Fruit fly (Drosophila melanogaster) whole organism, embryonic: ENCODE data around the gene Nepl9.

Experiments
- Aef1 ChIP-seq: fragments of 200-800 bp; sonication (Bioruptor generic); IDR thresholded peaks from 3 replicates; pipeline ENCODE4 v1.3.6; 2022; ENCODE audit warnings: missing biosample characterization, missing genetic modification characterization
- Antp ChIP-seq: fragments of 200-800 bp; sonication (Bioruptor generic); optimal IDR thresholded peaks from 3 replicates; lab custom pipeline; 2016; ENCODE audit warnings: missing biosample characterization, missing genetic modification characterization
- BEAF-32 ChIP-seq: fragments of 200-800 bp; sonication (Bioruptor generic); optimal IDR thresholded peaks from 3 replicates; lab custom pipeline; 2017; ENCODE audit warnings: missing biosample characterization, missing genetic modification characterization, mild to moderate bottlenecking, moderate library complexity, missing genetic modification reagents
- CG10147 ChIP-seq: fragments of 200-800 bp; sonication (Bioruptor generic); optimal IDR thresholded peaks from 2 replicates; lab custom pipeline; 2019; ENCODE audit warnings: missing biosample characterization, mild to moderate bottlenecking, missing genetic modification characterization, moderate library complexity
- CG10366 ChIP-seq: fragments of 200-800 bp; sonication (Bioruptor generic); IDR thresholded peaks from 2 replicates; pipeline ENCODE4 v1.3.6; 2022; ENCODE audit warnings: missing biosample characterization, missing genetic modification characterization
- CG10462 ChIP-seq: fragments of 200-800 bp; sonication (Bioruptor generic); optimal IDR thresholded peaks from 2 replicates; lab custom pipeline; 2016; ENCODE audit warnings: missing biosample characterization, missing genetic modification characterization
- CG11247 ChIP-seq: fragments of 200-800 bp; sonication (Bioruptor generic); IDR thresholded peaks from 2 replicates; pipeline ENCODE4 v1.3.6; 2022; ENCODE audit warnings: missing biosample characterization, missing genetic modification characterization
- CG11456 ChIP-seq: fragments of 200-800 bp; sonication (Bioruptor generic); IDR thresholded peaks from 3 replicates; pipeline ENCODE4 v1.3.6; 2022; ENCODE audit warnings: missing biosample characterization, missing genetic modification characterization
- CG12391 ChIP-seq: fragments of 200-800 bp; sonication (Bioruptor generic); optimal IDR thresholded peaks from 3 replicates; lab custom pipeline; 2018; ENCODE audit warnings: missing biosample characterization, mild to moderate bottlenecking, missing genetic modification characterization, moderate library complexity
- CG12659 ChIP-seq: fragments of 200-800 bp; sonication (Bioruptor generic); optimal IDR thresholded peaks from 3 replicates; lab custom pipeline; 2017; ENCODE audit warnings: mild to moderate bottlenecking, missing biosample characterization, missing genetic modification reagents, missing genetic modification characterization
- CG13123 ChIP-seq: fragments of 200-800 bp; sonication (Bioruptor generic); optimal IDR thresholded peaks from 2 replicates; lab custom pipeline; 2016; ENCODE audit warnings: missing biosample characterization, missing genetic modification characterization
- CG15073 ChIP-seq: fragments of 200-800 bp; sonication (Bioruptor generic); optimal IDR thresholded peaks from 2 replicates; lab custom pipeline; 2016; ENCODE audit warnings: missing biosample characterization, missing genetic modification characterization
- CG15269 ChIP-seq: fragments of 200-800 bp; sonication (Bioruptor generic); optimal IDR thresholded peaks from 2 replicates; lab custom pipeline; 2018; ENCODE audit warnings: missing biosample characterization, mild to moderate bottlenecking, missing genetic modification characterization, moderate library complexity
- CG15514 ChIP-seq: fragments of 200-800 bp; sonication (Bioruptor generic); optimal IDR thresholded peaks from 3 replicates; lab custom pipeline; 2017; ENCODE audit warnings: missing biosample characterization, missing genetic modification characterization, mild to moderate bottlenecking, moderate library complexity, missing genetic modification reagents
- CG18619 ChIP-seq: fragments of 200-800 bp; sonication (Bioruptor generic); optimal IDR thresholded peaks from 3 replicates; lab custom pipeline; 2017; ENCODE audit warnings: missing biosample characterization, mild to moderate bottlenecking, missing genetic modification characterization
- CG2889 ChIP-seq: fragments of 200-800 bp; sonication (Bioruptor generic); IDR thresholded peaks from 3 replicates; pipeline ENCODE4 v1.3.6; 2022; ENCODE audit warnings: missing biosample characterization, missing genetic modification characterization
- CG43689 ChIP-seq: fragments of 200-800 bp; sonication (Bioruptor generic); IDR thresholded peaks from 2 replicates; pipeline ENCODE4 v1.3.6; 2022; ENCODE audit warnings: missing biosample characterization, missing genetic modification characterization
- CG7357 ChIP-seq: fragments of 200-800 bp; sonication (Bioruptor generic); IDR thresholded peaks from 3 replicates; pipeline ENCODE4 v1.3.6; 2022; ENCODE audit warnings: missing biosample characterization, missing genetic modification characterization
- CG7786 ChIP-seq: fragments of 200-800 bp; sonication (Bioruptor generic); optimal IDR thresholded peaks from 2 replicates; lab custom pipeline; 2016; ENCODE audit warnings: missing biosample characterization, missing genetic modification characterization
- CG7928 ChIP-seq: fragments of 200-800 bp; sonication (Bioruptor generic); optimal IDR thresholded peaks from 2 replicates; lab custom pipeline; 2017; ENCODE audit warnings: missing biosample characterization, mild to moderate bottlenecking, missing genetic modification characterization
- CG8944 ChIP-seq: fragments of 200-800 bp; sonication (Bioruptor generic); optimal IDR thresholded peaks from 3 replicates; lab custom pipeline; 2016; ENCODE audit warnings: missing biosample characterization, missing genetic modification characterization
- D19A ChIP-seq: fragments of 200-800 bp; optimal IDR thresholded peaks from 3 replicates; lab custom pipeline; 2019; ENCODE audit warnings: missing biosample characterization, mild to moderate bottlenecking, missing genetic modification characterization, moderate library complexity
- D19B ChIP-seq: fragments of 200-800 bp; sonication (Bioruptor generic); optimal IDR thresholded peaks from 2 replicates; lab custom pipeline; 2017; ENCODE audit warnings: missing biosample characterization, mild to moderate bottlenecking, missing genetic modification characterization
- Dref ChIP-seq: fragments of 200-800 bp; sonication (Bioruptor generic); IDR thresholded peaks from 2 replicates; pipeline ENCODE4 v1.3.6; 2022; ENCODE audit warnings: missing biosample characterization, missing genetic modification characterization
- HHEX ChIP-seq: fragments of 200-800 bp; sonication (Bioruptor generic); optimal IDR thresholded peaks from 3 replicates; lab custom pipeline; 2017; ENCODE audit warnings: missing biosample characterization, mild to moderate bottlenecking, missing genetic modification characterization, missing genetic modification reagents
- HmgD ChIP-seq: fragments of 200-800 bp; sonication (Bioruptor generic); optimal IDR thresholded peaks from 3 replicates; lab custom pipeline; 2016; ENCODE audit warnings: missing biosample characterization, missing genetic modification characterization
- MBD-R2 ChIP-seq: fragments of 200-800 bp; sonication (Bioruptor generic); IDR thresholded peaks from 2 replicates; pipeline ENCODE4 v1.3.6; 2022; ENCODE audit warnings: missing biosample characterization, missing genetic modification characterization
- Sin3A ChIP-seq: fragments of >200 bp; optimal IDR thresholded peaks from 2 replicates; lab custom pipeline; 2018
- Six4 ChIP-seq: fragments of 200-800 bp; sonication (Bioruptor generic); optimal IDR thresholded peaks from 2 replicates; lab custom pipeline; 2016; ENCODE audit warnings: missing biosample characterization, missing genetic modification characterization
- Sry-δ ChIP-seq: fragments of 200-800 bp; sonication (Bioruptor generic); optimal IDR thresholded peaks from 2 replicates; lab custom pipeline; 2016; ENCODE audit warnings: missing biosample characterization, missing genetic modification characterization
- amos ChIP-seq: fragments of 200-800 bp; sonication (Bioruptor generic); IDR thresholded peaks from 2 replicates; pipeline ENCODE4 v1.3.6; 2022; ENCODE audit warnings: missing biosample characterization, missing genetic modification characterization; ENCODE audit not compliant: partially characterized antibody
- bab2 ChIP-seq: fragments of 200-800 bp; sonication (Bioruptor generic); optimal IDR thresholded peaks from 2 replicates; lab custom pipeline; 2016; ENCODE audit warnings: missing biosample characterization, missing genetic modification characterization
- bowl ChIP-seq: fragments of 200-800 bp; sonication (Bioruptor generic); IDR thresholded peaks from 2 replicates; pipeline ENCODE4 v1.3.6; 2022; ENCODE audit warnings: missing biosample characterization, missing genetic modification characterization
- caup ChIP-seq: fragments of 200-800 bp; sonication (Bioruptor generic); optimal IDR thresholded peaks from 3 replicates; lab custom pipeline; 2017; ENCODE audit warnings: missing biosample characterization, mild to moderate bottlenecking, missing genetic modification characterization, moderate library complexity; ENCODE audit not compliant: severe bottlenecking
- chinmo ChIP-seq: fragments of 200-800 bp; sonication (Bioruptor generic); IDR thresholded peaks from 4 replicates; pipeline ENCODE4 v1.3.6; 2022; ENCODE audit warnings: missing biosample characterization, missing genetic modification characterization; ENCODE audit not compliant: partially characterized antibody
- chm ChIP-seq: fragments of 200-800 bp; sonication (Bioruptor generic); IDR thresholded peaks from 2 replicates; pipeline ENCODE4 v1.3.6; 2022; ENCODE audit warnings: missing biosample characterization, missing genetic modification characterization
- crp ChIP-seq, 2 experiments: fragments of 200-800 bp; sonication (Bioruptor generic); optimal IDR thresholded peaks; 2 replicates in 1 of 2; 3 replicates in 1 of 2; lab custom pipeline; 2017; ENCODE audit warnings: missing biosample characterization in 2 of 2, missing genetic modification characterization in 2 of 2, mild to moderate bottlenecking in 1 of 2, moderate library complexity in 1 of 2
- dimm ChIP-seq: fragments of 200-800 bp; sonication (Bioruptor generic); IDR thresholded peaks from 2 replicates; pipeline ENCODE4 v1.3.6; 2022; ENCODE audit warnings: missing biosample characterization, missing genetic modification characterization
- gem ChIP-seq: fragments of 200-800 bp; sonication (Bioruptor generic); optimal IDR thresholded peaks from 2 replicates; lab custom pipeline; 2019; ENCODE audit warnings: missing biosample characterization, mild to moderate bottlenecking, missing genetic modification characterization, moderate library complexity
- gsb ChIP-seq: fragments of 200-800 bp; sonication (Bioruptor generic); IDR thresholded peaks from 2 replicates; pipeline ENCODE4 v1.3.6; 2022; ENCODE audit warnings: missing biosample characterization, missing genetic modification characterization
- knrl ChIP-seq: fragments of 200-800 bp; sonication (Bioruptor generic); IDR thresholded peaks from 3 replicates; pipeline ENCODE4 v1.3.6; 2022; ENCODE audit warnings: missing biosample characterization, missing genetic modification characterization; ENCODE audit not compliant: partially characterized antibody
- nom ChIP-seq: fragments of 200-800 bp; sonication (Bioruptor generic); optimal IDR thresholded peaks from 2 replicates; lab custom pipeline; 2017; ENCODE audit warnings: missing biosample characterization, missing genetic modification characterization, mild to moderate bottlenecking, moderate library complexity, missing genetic modification reagents
- pan ChIP-seq, 4 experiments: fragments of >200 bp in 3 of 4; fragments of 200-800 bp in 1 of 4; sonication (Bioruptor generic) in 1 of 4; optimal IDR thresholded peaks in 3 of 4; IDR thresholded peaks in 1 of 4; 2 replicates each; pipeline versions ENCODE4 v1.3.6 to Lab custom; 2017 to 2022; ENCODE audit warnings: missing biosample characterization in 2 of 4, missing genetic modification characterization in 2 of 4, mixed read lengths in 1 of 4
- pb ChIP-seq: fragments of 200-800 bp; sonication (Bioruptor generic); optimal IDR thresholded peaks from 3 replicates; lab custom pipeline; 2016; ENCODE audit warnings: missing biosample characterization, missing genetic modification characterization
- pros ChIP-seq: fragments of 200-800 bp; sonication (Bioruptor generic); optimal IDR thresholded peaks from 3 replicates; lab custom pipeline; 2019; ENCODE audit warnings: missing biosample characterization, mild to moderate bottlenecking, missing genetic modification characterization, moderate library complexity
- pzg ChIP-seq: fragments of 200-800 bp; sonication (Bioruptor generic); optimal IDR thresholded peaks from 3 replicates; lab custom pipeline; 2018; ENCODE audit warnings: missing biosample characterization, mild to moderate bottlenecking, missing genetic modification characterization, moderate library complexity
- salm ChIP-seq: fragments of 200-800 bp; sonication (Bioruptor generic); optimal IDR thresholded peaks from 2 replicates; lab custom pipeline; 2018; ENCODE audit warnings: missing biosample characterization, mild to moderate bottlenecking, missing genetic modification characterization
- sc ChIP-seq, 3 experiments: fragments of >200 bp in 2 of 3; fragments of 200-800 bp in 1 of 3; sonication (Bioruptor generic) in 1 of 3; optimal IDR thresholded peaks; 2 replicates in 2 of 3; 3 replicates in 1 of 3; lab custom pipeline; 2017; ENCODE audit warnings: mild to moderate bottlenecking in 1 of 3, missing biosample characterization in 1 of 3, missing genetic modification characterization in 1 of 3, missing genetic modification reagents in 1 of 3
- sima ChIP-seq: fragments of 200-800 bp; sonication (Bioruptor generic); optimal IDR thresholded peaks from 2 replicates; lab custom pipeline; 2016; ENCODE audit warnings: missing biosample characterization, missing genetic modification characterization
- tio ChIP-seq: fragments of 200-800 bp; sonication (Bioruptor generic); optimal IDR thresholded peaks from 2 replicates; lab custom pipeline; 2017; ENCODE audit warnings: missing biosample characterization, missing genetic modification characterization, inconsistent platforms

The Nepl9 gene

dm6 chr2L:16880930-16881329 lies 43.9 kb upstream of the Nepl9 start (continued):
- TF ChIP-seq CG7928 (GFP tag; lab: Kevin White, UChicago) (no peak), CG10462 (GFP tag; lab: Kevin White, UChicago) (no peak), CG8944 (GFP tag; lab: Kevin White, UChicago) (no peak), pan (optimal IDR thresholded peaks at IDR 0.05; lab: Kevin White, UChicago) (no peak), pan (GFP tag; optimal IDR thresholded peaks at IDR 0.05 in 1 of 2, IDR thresholded peaks at IDR 0.05 in 1 of 2) (no peak), Antp (GFP tag; lab: Kevin White, UChicago) (no peak), CG15514 (GFP tag; lab: Kevin White, UChicago) (peak; percentile 94), pb (GFP tag; lab: Kevin White, UChicago) (peak; percentile 31), CG10147 (GFP tag; lab: Kevin White, UChicago) (no peak), gem (tag; lab: Kevin White, UChicago) (no peak), nom (GFP tag; lab: Kevin White, UChicago) (no peak), D19B (GFP tag; lab: Kevin White, UChicago) (no peak), BEAF-32 (peak; percentile 4), CG11456 (GFP tag; lab: Robert Waterston, UW) (no peak), CG11247 (GFP tag; lab: Robert Waterston, UW) (no peak), CG18619 (no peak), bab2 (GFP tag; lab: Kevin White, UChicago) (no peak), dimm (GFP tag; lab: Robert Waterston, UW) (no peak), chm (GFP tag; lab: Robert Waterston, UW) (no peak; the same call in 1 of the 2 replicates), tio (GFP tag; lab: Kevin White, UChicago) (no peak), caup (peak; percentile 10), CG7357 (GFP tag; lab: Robert Waterston, UW) (no peak), pros (GFP tag; lab: Kevin White, UChicago) (no peak), CG13123 (GFP tag; lab: Kevin White, UChicago) (no peak), CG12659 (GFP tag; lab: Kevin White, UChicago) (no peak), sima (GFP tag; lab: Kevin White, UChicago) (no peak), HmgD (GFP tag; lab: Kevin White, UChicago) (no peak), gsb (peak; percentile 44; the same call in 1 of the 2 replicates), D19A (tag; lab: Kevin White, UChicago) (no peak), CG15269 (tag; lab: Kevin White, UChicago) (no peak), Dref (0 out of 2 replicates have a peak, but pooled peaks have one; percentile 17), Six4 (GFP tag; lab: Kevin White, UChicago) (no peak), Sry-δ (GFP tag; lab: Kevin White, UChicago) (no peak), CG10366 (GFP tag; lab: Robert Waterston, UW) (no peak), CG7786 (GFP tag; lab: Kevin White, UChicago) (no peak), CG2889 (GFP tag; lab: Robert Waterston, UW) (no peak), CG15073 (GFP tag; lab: Kevin White, UChicago) (no peak), HHEX (GFP tag; lab: Kevin White, UChicago) (no peak), CG12391 (tag; lab: Kevin White, UChicago) (no peak), MBD-R2 (GFP tag; lab: Robert Waterston, UW) (no peak), Aef1 (GFP tag; lab: Robert Waterston, UW) (no peak), knrl (GFP tag; lab: Robert Waterston, UW) (no peak), chinmo (GFP tag; lab: Robert Waterston, UW) (peak; percentile 93; the same call in 3 of the 4 replicates), crp (GFP tag; optimal IDR thresholded peaks at IDR 0.05; lab: Kevin White, UChicago) (no peak), CG43689 (GFP tag; lab: Robert Waterston, UW) (no peak), amos (GFP tag; lab: Robert Waterston, UW) (peak; percentile 35; the same call in 1 of the 2 replicates), Sin3A (no peak), bowl (no peak), sc (optimal IDR thresholded peaks at IDR 0.05; lab: Kevin White, UChicago) (no peak), sc (GFP tag; optimal IDR thresholded peaks at IDR 0.05; lab: Kevin White, UChicago) (no peak), salm (no peak), pzg (GFP tag; lab: Kevin White, UChicago) (no peak)
